Fruit fly (Drosophila melanogaster): ENCODE measurements around the gene CG31088.
"Not testable (repeated sequence)": the region's sequence is repeated elsewhere in the genome, so short reads cannot be mapped to it uniquely, and the experiment has no call there.

Gene CG31088

DNA sequence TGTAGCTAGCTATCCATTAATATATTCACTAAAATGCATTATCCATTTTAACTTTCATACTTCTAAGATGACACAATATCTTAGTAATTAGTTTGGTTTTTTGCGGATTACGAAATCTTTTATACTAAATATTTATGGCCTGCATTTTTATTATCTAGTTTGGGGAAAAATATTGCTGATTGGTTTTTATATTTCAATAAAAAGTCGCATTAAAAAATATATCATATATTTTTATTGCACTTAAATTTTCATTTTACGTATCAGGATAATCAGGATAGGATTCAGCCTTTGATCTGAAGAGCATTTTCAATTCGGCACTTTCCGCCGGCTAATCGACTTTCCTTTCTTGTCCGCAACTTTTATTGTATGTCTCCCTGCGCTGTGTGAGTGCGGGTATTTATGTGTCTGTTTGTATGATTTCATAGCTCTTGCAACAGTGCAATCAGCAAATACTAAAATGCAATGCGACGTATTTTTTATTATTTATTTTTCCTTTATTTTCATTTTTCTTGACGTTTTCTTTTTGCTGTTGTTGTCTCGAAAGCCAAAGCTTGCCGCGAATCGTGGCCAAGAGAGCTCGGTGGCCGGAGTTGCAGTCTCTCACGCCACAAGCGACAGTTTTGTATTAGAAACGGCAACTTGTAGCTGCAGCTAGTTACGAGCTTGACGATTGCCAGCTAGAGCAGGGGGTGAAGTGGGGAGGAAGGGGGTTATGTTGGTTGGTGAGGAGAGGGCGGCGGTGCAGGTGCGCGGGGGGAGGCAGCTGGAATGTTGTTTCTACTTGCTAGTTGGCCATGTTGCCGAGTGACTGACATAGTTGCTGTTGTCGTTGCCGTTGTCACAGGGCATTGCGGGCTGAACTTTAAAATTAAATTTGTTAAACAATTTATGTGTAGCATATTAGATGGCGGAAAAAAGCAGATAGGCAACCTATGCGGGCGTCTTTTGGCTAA is 27.8 kb downstream of the CG31088 start:
- TF ChIP-seq CTCF (optimal IDR thresholded peaks at IDR 0.05) (no peak), CG8478 (optimal IDR thresholded peaks at IDR 0.05) (no peak)

DNA sequence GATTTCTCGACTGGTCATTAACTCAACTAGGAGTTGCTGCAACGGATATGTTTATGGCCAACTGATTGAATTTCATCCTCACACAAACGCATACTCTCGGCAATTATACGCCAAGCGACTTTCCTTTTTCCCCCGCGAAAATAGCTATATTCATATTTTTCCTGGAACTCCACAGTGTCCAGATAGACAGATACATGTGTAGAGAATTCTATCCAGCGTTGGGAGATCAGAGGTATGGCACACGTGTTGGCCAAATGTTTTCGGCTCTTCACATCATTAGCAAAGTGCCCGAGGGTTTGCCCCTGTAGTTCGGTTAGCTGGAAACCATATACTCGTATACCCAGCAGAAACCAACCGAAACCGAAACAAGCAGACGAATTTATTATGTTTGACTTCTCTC is 29.0 kb downstream of the CG31088 start:
- no peak for TF ChIP-seq CG8478 (optimal IDR thresholded peaks at IDR 0.05)
- no peak for TF ChIP-seq CTCF (optimal IDR thresholded peaks at IDR 0.05)

DNA sequence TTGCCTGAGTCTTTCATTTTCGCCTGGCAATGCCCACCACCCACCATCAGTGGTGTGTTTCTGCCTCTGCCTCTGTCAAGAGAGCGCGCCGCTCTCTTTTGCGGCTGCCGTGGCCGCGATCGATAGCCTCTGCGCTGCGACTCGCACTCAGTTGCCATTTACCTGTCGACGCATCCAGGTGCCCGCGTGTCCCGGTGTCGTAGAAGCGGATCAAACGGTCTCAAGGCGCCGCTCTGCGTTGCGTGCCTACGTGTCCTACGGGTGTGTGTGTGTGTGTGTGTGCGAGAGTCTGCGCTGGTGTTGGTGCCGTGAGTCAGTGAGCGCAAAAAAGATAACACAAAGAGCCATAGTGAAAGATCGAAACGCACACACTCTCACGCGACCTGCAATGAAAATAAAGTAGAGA is 30.0 kb downstream of the CG31088 start, which contains the start of gene Fbxl7:
Fbxl7 (plus strand) TSS at position 148 of the 406 bp plus-strand sequence.
- TF ChIP-seq CTCF (optimal IDR thresholded peaks at IDR 0.05) (no peak), CG8478 (optimal IDR thresholded peaks at IDR 0.05) (no peak)

DNA sequence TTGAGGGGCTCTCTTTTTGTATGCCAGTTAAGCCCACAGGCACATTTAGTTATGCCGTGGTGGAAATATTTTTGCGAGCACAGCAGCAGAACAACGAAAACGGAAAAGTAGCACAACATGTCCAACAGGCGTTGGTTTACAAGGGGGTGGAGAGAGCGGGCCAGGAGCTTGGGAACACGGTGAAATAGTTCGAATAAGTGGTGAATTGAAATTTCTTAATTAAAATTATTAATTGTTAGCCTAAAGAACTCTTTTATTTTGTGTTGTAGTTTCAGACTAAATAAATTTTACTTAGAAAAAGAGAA is 30.6 kb downstream of the CG31088 start:
- TF ChIP-seq CTCF (optimal IDR thresholded peaks at IDR 0.05) (no peak), CG8478 (optimal IDR thresholded peaks at IDR 0.05) (no peak)

DNA sequence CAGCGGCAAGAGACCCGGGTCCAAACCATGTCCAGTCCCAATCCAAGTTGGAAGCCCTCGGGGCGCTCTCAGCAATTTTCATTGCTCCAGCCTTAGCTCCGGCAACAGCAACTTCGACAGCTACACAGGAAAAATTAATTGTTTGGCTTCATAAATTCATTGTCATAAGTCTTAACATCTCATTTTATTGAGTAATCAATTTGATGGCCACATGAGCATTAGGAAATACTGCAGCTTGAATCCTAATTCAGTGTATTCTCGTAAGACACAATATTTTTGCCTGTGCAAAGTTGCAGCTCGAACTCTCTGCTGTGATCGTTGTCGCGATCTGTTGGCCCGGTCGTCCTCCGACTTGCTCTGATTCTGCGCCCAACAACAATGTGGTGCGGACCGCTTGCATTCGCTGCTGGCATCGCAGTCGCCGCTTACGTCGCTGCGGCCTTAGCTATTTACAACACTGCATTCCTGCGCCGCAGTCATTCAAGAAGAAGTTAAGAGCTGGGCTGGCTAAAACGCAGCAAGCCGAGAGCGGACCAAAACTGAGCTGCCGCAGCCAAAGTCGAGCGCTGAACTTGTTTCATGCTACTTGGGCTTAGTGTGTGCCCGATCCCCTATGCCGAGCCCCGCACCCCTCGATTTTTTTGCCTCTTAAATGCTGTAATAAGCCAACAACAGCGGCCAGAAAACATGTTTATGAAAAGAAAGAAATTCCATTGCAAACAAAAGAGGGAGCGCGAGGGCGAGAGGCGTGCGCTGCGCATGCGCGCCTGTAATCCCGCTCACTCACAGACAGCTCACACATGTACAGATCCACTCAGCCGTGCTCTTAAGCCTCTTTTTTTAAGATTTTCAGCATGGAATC is 31.1 kb downstream of the CG31088 start:
- TF ChIP-seq CG8478 (optimal IDR thresholded peaks at IDR 0.05) (no peak), CTCF (optimal IDR thresholded peaks at IDR 0.05) (no peak)

DNA sequence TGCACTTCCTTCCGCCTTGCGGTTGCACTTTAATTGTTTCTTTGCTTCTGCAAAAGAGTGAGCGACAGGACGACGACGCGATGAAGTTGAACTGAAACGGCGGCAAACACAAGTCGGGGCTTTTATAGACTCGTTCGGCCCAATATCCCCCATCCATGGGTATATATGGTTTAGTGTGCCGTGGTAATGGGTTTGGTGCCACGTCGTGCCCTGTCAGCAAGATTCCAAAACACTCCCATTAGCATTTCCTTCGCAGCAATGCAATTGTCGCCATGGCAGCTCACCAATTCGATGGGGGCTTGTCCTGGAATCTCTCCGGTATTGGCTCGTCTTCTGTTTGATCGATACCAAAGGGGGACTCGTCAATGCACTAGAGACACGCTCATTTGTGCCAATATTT is 32.8 kb downstream of the CG31088 start, which contains the start of gene CG45105:
CG45105 (minus strand) TSS at position 101 of the 400 bp plus-strand sequence.
- TF ChIP-seq CTCF (optimal IDR thresholded peaks at IDR 0.05) (no peak), CG8478 (optimal IDR thresholded peaks at IDR 0.05) (no peak)

DNA sequence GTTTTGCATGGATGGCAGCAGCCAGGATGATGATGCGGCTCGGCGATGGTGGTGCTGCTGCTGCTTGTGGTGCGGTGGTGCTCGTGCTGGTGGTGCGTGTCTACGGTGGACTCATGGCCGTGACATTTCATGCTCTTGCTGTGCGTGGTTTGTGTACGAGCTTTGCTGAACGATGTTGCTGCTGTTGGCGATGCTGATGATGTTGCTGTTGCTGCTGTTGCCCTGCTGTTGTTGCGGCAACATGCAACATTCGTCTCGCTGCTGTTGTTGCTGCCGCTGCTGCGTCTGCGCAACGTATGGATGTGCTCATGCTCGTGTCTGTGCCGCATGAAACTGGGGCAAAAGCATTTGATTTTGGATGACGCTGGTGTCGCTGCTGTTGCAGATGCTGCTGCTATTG is 37.5 kb downstream of the CG31088 start:
- no peak for TF ChIP-seq CG8478 (optimal IDR thresholded peaks at IDR 0.05)
- peak in 1 of 2 experiments; percentile 42 for TF ChIP-seq CTCF (optimal IDR thresholded peaks at IDR 0.05)

DNA sequence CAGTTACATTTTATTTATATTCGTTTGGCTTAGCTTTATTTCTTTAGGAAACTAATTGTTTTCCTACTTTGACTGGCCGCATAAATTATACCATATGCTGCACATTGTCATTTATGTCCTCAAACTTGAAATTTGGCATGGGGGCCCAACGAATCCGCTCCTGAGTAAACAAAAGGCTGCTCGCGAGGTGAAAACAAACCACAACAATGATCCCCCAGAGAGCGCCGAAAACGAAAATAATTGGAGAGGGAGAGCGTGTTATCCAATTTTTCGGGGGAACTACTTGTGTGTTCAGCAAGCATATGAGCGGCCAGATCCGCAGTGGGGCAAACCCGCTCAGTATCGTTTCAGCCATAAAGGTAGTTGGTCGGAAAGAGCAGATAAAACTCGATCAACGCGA is 42.6 kb downstream of the CG31088 start, which contains the start of gene EndoU:
EndoU (plus strand) TSS at position 301 of the 400 bp plus-strand sequence.
- not testable (repeated sequence) for TF ChIP-seq CG8478, CTCF (optimal IDR thresholded peaks at IDR 0.05)

DNA sequence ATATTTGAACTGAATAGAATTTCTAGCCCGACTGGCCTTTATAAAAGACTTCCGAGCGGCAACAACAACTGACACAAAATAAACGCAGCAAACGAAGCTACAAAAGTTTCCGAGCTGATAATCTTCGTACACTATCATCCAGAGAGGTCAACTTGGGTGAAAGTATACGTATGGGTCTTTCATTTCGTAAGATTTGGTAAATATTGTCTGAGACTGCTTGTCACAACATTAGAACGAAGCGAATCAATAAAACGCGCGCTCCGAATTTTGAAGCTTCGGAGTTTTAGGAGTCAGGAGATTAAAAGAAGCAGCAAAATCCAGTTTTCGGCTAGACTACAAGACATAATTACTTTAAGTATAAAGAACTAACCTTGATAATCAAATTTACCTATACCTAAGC is 46.2 kb downstream of the CG31088 start, which contains the start of gene glob1:
glob1 (minus strand) TSS at position 101 of the 400 bp plus-strand sequence.
- TF ChIP-seq CTCF, CG8478 (optimal IDR thresholded peaks at IDR 0.05): not testable (repeated sequence)
